Fruit fly (Drosophila melanogaster) Kc167 (cell line): ENCODE results near the gene CG31855.

Experiments used
- Myc ChIP-seq: fragments of >200 bp; optimal IDR thresholded peaks from 2 replicates; lab custom pipeline; 2017; ENCODE audit warnings: missing external identifiers
- Sin3A ChIP-seq: fragments of >200 bp; optimal IDR thresholded peaks from 2 replicates; lab custom pipeline; 2018; ENCODE audit warnings: missing external identifiers
- h ChIP-seq: fragments of >200 bp; optimal IDR thresholded peaks from 3 replicates; lab custom pipeline; 2018; ENCODE audit warnings: missing external identifiers
- insv ChIP-seq: fragments of >200 bp; optimal IDR thresholded peaks from 3 replicates; lab custom pipeline; 2018; ENCODE audit warnings: missing external identifiers
- psq ChIP-seq: fragments of >200 bp; optimal IDR thresholded peaks from 2 replicates; lab custom pipeline; 2017; ENCODE audit warnings: missing external identifiers
- ttk ChIP-seq: sonication (Bioruptor generic); optimal IDR thresholded peaks from 2 replicates; lab custom pipeline; 2017; ENCODE audit warnings: missing external identifiers

CG31855 gene

DNA sequence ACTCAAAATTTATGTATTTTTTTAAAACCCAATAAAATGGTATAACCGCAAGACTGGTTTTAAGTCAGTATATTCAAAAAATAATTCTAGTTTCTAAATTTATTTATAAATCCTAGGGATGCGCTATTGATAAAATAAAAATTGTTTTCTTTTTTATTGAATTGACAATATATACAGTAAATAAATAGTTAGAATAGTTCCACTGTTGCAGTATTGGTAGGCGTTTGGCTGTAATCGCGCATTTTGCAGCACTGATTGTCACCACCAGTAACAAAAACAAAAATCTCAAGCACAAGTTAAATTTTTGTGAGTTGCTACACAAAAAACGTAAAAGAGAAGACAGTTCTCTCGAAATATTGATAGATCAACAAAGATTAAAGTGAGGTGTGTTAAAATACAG is at the start of gene CG31855:
TSS of gene CG31855 (plus strand) at position 265 of the 400 bp plus-strand sequence.
- TF ChIP-seq Myc (lab: Kevin White, UChicago): no peak
- no peak for TF ChIP-seq Sin3A
- no peak for TF ChIP-seq h (lab: Kevin White, UChicago)
- TF ChIP-seq ttk (lab: Kevin White, UChicago): no peak
- TF ChIP-seq psq (lab: Kevin White, UChicago): no peak
- TF ChIP-seq insv (lab: Kevin White, UChicago): no peak

DNA sequence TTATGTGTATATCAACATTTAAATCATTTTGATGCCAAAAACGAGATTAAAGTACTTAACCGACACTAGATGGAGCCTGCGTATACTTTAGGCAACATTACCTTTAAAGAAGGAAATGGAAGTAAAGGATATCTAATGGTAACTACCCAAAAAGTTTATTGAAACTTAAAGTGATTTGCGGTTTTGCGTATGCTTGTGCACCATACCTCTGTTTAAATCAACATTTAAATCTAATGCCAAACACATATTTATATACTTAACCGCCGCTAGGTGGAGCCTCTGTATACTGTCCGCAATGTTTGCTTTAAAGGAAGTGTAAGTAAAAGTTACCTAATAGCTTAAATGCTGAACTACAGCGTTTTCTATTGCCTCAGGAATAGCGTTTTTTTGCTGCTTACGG is 43.2 kb upstream of the CG31855 start:
- TF ChIP-seq Myc (lab: Kevin White, UChicago) (no peak), Sin3A (no peak), ttk (lab: Kevin White, UChicago) (no peak), psq (lab: Kevin White, UChicago) (no peak), h (lab: Kevin White, UChicago) (no peak)

DNA sequence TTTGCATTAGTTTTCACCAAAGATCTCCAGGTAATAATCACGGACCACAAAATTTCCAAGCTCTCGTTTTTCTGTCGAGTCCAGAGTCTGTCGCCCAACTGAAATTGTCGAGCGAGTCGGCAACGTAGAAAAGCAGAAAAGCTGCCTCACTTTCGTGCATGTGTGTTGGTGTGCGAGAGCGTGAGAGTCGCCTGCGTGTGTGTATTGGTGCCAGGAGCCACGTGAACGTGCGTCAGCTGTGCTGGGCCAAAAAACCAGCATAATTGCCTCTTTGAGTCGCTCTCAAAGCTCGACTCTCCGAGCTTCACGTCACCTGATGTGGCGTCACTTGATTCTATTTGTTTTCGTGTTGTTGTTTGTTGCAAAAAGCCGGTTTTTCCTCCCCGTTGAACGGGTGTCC is 38.0 kb upstream of the CG31855 start, which contains the start of gene hbt:
TSS of gene hbt (minus strand) at position 101 of the 400 bp plus-strand sequence.
- no peak for TF ChIP-seq h (lab: Kevin White, UChicago)
- TF ChIP-seq insv (lab: Kevin White, UChicago): no peak
- no peak for TF ChIP-seq Sin3A
- TF ChIP-seq psq (lab: Kevin White, UChicago): no peak
- no peak for TF ChIP-seq ttk (lab: Kevin White, UChicago)
- no peak for TF ChIP-seq Myc (lab: Kevin White, UChicago)

DNA sequence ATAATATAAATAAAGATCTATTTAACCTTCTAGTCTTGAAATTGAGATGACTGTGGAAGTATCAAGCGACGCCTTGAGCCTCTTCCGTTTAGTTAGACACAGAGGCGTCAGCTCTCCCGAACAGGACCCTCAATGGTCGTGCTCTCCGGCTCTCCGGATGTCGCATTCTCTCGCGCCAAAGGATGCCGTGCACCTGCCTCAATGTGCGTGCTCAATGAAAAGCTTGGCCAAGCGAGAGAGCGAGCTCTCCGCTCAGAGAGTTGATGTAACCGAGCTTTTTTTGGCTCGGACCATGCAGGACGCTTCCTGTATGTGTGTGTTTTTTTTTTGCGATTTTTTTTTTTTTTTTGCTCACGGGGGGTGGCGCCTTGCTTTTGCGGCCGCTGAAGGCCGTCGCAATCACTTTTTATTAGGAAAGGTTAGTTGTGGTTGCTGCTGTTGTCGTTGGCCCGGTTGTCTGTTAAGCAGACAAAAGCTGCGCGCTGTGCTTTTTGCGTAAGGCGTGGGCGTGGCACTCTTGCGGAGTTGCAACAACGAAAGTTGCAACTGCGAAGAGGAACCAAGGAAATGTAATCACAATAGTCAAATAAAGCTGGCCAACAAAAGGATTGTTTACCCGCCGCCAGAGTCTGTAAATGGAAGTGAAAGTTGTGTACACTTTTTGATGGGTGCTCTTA is 37.0 kb upstream of the CG31855 start:
- no peak for TF ChIP-seq Sin3A
- TF ChIP-seq insv (lab: Kevin White, UChicago): no peak
- TF ChIP-seq psq (lab: Kevin White, UChicago): no peak
- TF ChIP-seq h (lab: Kevin White, UChicago): no peak
- no peak for TF ChIP-seq Myc (lab: Kevin White, UChicago)
- no peak for TF ChIP-seq ttk (lab: Kevin White, UChicago)

DNA sequence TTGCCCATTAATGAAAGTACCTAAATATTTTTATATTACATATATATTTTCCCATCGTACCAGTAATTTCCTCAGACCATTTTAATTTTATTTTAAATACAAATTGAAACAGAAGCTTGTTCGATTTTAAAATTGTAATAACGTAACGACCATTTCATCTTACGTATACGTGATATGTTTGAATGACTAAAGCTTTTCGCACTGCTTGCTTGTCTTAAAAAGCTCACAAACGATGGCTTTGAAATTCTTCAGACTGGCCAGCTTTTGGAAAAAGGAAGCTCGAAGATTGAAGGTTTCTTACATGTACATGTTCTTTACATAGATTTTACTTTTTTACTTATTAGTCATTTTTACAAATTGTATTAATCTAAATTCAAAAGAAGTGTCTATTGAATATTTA is 36.3 kb upstream of the CG31855 start:
- no peak for TF ChIP-seq ttk (lab: Kevin White, UChicago)
- no peak for TF ChIP-seq psq (lab: Kevin White, UChicago)
- TF ChIP-seq Sin3A: no peak
- TF ChIP-seq Myc (lab: Kevin White, UChicago): no peak
- TF ChIP-seq insv (lab: Kevin White, UChicago): no peak
- TF ChIP-seq h (lab: Kevin White, UChicago): no peak

DNA sequence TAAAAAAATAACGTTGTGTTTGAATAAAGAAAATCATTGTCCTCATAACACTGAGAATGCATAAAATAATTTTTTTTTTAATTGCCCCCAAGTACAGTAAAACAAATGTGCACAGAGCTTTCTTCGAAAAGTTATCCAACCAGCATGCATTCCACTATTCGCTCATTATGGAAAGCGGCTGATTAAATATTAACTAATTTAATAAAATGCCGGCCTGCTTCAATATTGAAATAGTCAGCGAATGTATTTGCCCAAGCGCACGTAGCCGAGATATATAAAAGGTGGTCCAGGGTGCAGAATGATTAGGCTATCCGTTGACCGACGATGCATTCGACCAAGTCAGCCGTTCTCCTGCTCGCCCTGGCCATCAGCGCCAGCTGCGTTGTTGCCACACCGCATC is 21.5 kb upstream of the CG31855 start, which contains the start of gene CG16826:
TSS of gene CG16826 (plus strand) at position 301 of the 400 bp plus-strand sequence.
- TF ChIP-seq Sin3A: no peak
- no peak for TF ChIP-seq h (lab: Kevin White, UChicago)
- TF ChIP-seq Myc (lab: Kevin White, UChicago): no peak
- no peak for TF ChIP-seq ttk (lab: Kevin White, UChicago)
- TF ChIP-seq psq (lab: Kevin White, UChicago): no peak
- no peak for TF ChIP-seq insv (lab: Kevin White, UChicago)

DNA sequence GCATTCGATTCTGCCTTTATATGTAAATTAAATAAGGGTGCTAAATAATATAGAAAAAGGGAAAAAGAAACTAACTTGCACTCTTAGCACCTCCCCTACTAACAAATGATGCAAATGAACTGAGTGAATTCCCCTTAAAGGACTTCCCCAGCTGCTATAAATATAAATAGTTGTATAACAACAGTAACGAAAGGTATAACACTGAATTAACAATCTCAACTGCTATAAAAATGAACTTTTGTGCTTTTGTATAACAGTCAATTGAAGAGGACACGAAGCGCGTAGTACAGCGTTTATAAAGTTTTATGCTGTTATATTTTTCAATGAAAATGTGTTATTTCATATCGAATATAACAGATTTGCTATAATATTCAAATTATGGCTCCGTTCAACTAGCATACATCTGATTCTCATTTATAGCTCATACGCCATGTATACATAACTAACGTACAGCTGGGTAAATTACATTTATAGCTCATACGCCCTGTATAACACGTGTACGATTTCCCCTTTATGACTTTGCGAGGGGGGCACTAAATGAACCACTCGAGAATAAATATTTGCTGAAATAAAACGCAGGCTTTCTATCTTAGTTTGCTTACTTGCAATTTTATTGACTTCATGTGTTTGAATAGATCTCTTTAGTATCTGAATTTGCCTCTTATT is 19.6 kb upstream of the CG31855 start:
- no peak for TF ChIP-seq psq (lab: Kevin White, UChicago)
- no peak for TF ChIP-seq Myc (lab: Kevin White, UChicago)
- no peak for TF ChIP-seq Sin3A
- no peak for TF ChIP-seq ttk (lab: Kevin White, UChicago)
- no peak for TF ChIP-seq h (lab: Kevin White, UChicago)
- TF ChIP-seq insv (lab: Kevin White, UChicago): no peak

DNA sequence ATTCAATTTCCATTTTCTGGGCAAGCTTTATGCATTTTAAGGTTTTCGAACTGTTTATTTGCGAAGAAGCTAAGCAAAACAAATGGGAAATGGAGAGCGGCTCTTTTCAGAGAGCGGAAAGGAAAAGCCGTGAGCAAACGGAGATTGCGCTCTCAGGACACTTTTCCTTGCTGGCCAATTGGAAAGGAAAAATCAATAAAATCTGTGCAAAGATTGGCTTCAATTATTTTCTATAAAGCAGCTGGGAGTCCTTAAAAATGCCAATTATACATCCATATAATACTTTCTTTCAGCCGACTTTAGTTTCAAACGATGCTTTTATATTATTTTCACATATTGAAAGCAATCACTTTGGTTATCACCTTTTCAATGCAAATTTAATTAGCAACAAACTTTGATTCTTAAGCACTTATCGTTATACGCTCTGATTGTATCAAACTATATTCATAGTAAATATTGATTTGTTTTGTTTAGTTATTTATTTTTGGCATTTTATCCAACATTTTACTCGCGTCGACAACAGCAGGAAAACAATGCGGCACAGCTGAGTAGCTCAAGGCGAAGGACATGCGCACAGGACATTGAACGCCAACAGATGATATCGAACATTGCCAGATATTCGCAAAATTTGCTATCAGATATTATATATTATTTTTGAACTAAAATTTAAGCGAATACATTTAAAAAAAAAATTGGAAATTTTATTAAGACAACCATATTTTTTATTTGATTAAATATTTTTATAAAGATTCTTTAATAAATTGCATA is 14.2 kb upstream of the CG31855 start, which contains the start of gene CG9395:
TSS of gene CG9395 (minus strand) at position 494 of the 768 bp plus-strand sequence.
- TF ChIP-seq Sin3A (no peak), Myc (lab: Kevin White, UChicago) (no peak), h (lab: Kevin White, UChicago) (no peak), psq (lab: Kevin White, UChicago) (no peak), insv (lab: Kevin White, UChicago) (no peak), ttk (lab: Kevin White, UChicago) (no peak)

DNA sequence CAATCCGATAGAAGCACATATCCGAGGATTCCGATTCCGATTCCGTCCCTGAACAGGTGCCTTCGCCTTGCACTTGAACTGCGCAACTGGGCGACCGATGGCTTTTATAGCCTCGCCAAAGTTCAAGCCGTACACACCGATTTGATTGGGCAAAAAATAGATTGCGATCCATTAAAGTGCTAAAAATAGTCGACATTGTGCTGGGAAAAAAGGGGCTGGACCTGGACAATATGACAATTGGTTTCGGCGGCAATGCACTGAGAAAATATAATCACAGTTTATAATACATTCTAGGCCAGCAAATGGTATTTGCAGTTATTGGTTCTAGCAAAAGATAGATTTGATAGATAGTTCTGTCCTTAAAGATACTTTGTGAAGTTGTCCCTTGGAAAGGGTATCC is 7.5 kb upstream of the CG31855 start, which contains the start of gene CG9377:
TSS of gene CG9377 (minus strand) at position 101 of the 400 bp plus-strand sequence.
- no peak for TF ChIP-seq insv (lab: Kevin White, UChicago)
- TF ChIP-seq ttk (lab: Kevin White, UChicago): no peak
- no peak for TF ChIP-seq h (lab: Kevin White, UChicago)
- TF ChIP-seq psq (lab: Kevin White, UChicago): no peak
- TF ChIP-seq Myc (lab: Kevin White, UChicago): no peak
- TF ChIP-seq Sin3A: no peak

DNA sequence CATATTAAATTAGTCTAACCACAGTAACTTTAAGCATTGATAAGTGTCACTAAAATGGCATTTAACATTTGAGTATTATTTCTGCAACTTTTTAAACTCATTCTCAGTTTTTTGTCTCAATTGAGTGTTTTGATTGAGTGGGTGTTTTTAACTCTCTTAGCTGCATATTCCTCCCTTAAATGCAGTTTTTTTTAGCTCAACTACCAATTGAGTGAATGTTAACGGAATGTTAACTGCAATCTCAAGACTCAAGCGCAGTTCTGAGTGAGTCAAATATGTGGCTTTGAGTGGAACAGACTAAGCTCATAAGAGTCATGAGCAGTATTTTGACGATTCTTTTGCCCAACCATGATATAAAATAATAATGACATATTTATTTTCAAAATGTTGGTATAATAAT is 6.1 kb upstream of the CG31855 start:
- no peak for TF ChIP-seq psq (lab: Kevin White, UChicago)
- TF ChIP-seq Myc (lab: Kevin White, UChicago): no peak
- TF ChIP-seq Sin3A: no peak
- no peak for TF ChIP-seq h (lab: Kevin White, UChicago)
- TF ChIP-seq insv (lab: Kevin White, UChicago): no peak
